Worm (Caenorhabditis elegans): ENCODE measurements around the gene set-17.

set-17 gene

ce11 chrII:8898582-8899356 lies 41.5 kb downstream of the set-17 start (continued):
- no peak for TF ChIP-seq K09A11.1 (tag; optimal IDR thresholded peaks at IDR 0.05; ENCODE audit: insufficient read depth)
- TF ChIP-seq mec-3 (tag; optimal IDR thresholded peaks at IDR 0.05; ENCODE audit: borderline replicate concordance) = no peak
- TF ChIP-seq sdc-2 (tag; optimal IDR thresholded peaks at IDR 0.05) = no peak
- peak; percentile 15 for TF ChIP-seq tbx-2 (tag; optimal IDR thresholded peaks at IDR 0.05)
- TF ChIP-seq rnt-1 (tag; optimal IDR thresholded peaks at IDR 0.05) = no peak
- TF ChIP-seq ceh-34 (tag; optimal IDR thresholded peaks at IDR 0.05) = peak; percentile 52
- no peak for TF ChIP-seq pax-1 (tag; optimal IDR thresholded peaks at IDR 0.05)
- no peak for TF ChIP-seq npax-4 (tag; optimal IDR thresholded peaks at IDR 0.05)
- no peak for TF ChIP-seq ahr-1 (tag; optimal IDR thresholded peaks at IDR 0.05)
- no peak for TF ChIP-seq sox-2 (GFP tag; IDR thresholded peaks at IDR 0.05)
- TF ChIP-seq ceh-48 (tag; optimal IDR thresholded peaks at IDR 0.05) = no peak
- TF ChIP-seq pag-3 (tag; optimal IDR thresholded peaks at IDR 0.05; ENCODE audit: borderline replicate concordance) = no peak
- no peak for TF ChIP-seq T23F11.4 (GFP tag; optimal IDR thresholded peaks at IDR 0.05)
- no peak for TF ChIP-seq syd-9 (tag; optimal IDR thresholded peaks at IDR 0.05)

ce11 chrII:8897244-8897643 lies 43.0 kb downstream of the set-17 start:
- TF ChIP-seq dve-1 (tag; optimal IDR thresholded peaks at IDR 0.05) (no peak), ceh-24 (tag; optimal IDR thresholded peaks at IDR 0.05) (no peak), sox-2 (GFP tag; IDR thresholded peaks at IDR 0.05) (no peak), unc-42 (tag; optimal IDR thresholded peaks at IDR 0.05) (peak; percentile 0), ref-2 (tag; optimal IDR thresholded peaks at IDR 0.05) (peak; percentile 57), ceh-34 (tag; optimal IDR thresholded peaks at IDR 0.05) (no peak)

- TF ChIP-seq ceh-31 (tag; optimal IDR thresholded peaks at IDR 0.05) (no peak), ceh-34 (tag; optimal IDR thresholded peaks at IDR 0.05) (peak; percentile 2), mec-3 (tag; optimal IDR thresholded peaks at IDR 0.05; ENCODE audit: borderline replicate concordance) (no peak), K02D7.2 (tag; optimal IDR thresholded peaks at IDR 0.05) (no peak), ceh-18 (tag; optimal IDR thresholded peaks at IDR 0.05) (no peak), T23F11.4 (GFP tag; optimal IDR thresholded peaks at IDR 0.05) (no peak), K09A11.1 (tag; optimal IDR thresholded peaks at IDR 0.05; ENCODE audit: insufficient read depth) (no peak), ceh-2 (tag; optimal IDR thresholded peaks at IDR 0.05) (no peak)
Measured at ce11 chrII:8896541-8896940, 43.7 kb downstream of the set-17 start, which contains the start of gene lat-1. Gene lat-1 (plus strand): TSS chrII:8896841.

ce11 chrII:8895895-8896294 lies 44.4 kb downstream of the set-17 start:
- no peak for TF ChIP-seq ceh-30 (tag; optimal IDR thresholded peaks at IDR 0.05)
- no peak for TF ChIP-seq che-1 (tag; optimal IDR thresholded peaks at IDR 0.05)
- no peak for TF ChIP-seq unc-3 (GFP tag; conservative IDR thresholded peaks at IDR 0.05)
- TF ChIP-seq unc-3 (tag; optimal IDR thresholded peaks at IDR 0.05) = no peak
- no peak for TF ChIP-seq pat-9 (tag; optimal IDR thresholded peaks at IDR 0.05)
- TF ChIP-seq ceh-34 (tag; optimal IDR thresholded peaks at IDR 0.05) = no peak
- TF ChIP-seq ceh-2 (tag; optimal IDR thresholded peaks at IDR 0.05) = no peak
- TF ChIP-seq ceh-14 (tag; optimal IDR thresholded peaks at IDR 0.05) = no peak
- TF ChIP-seq K09A11.1 (tag; optimal IDR thresholded peaks at IDR 0.05; ENCODE audit: insufficient read depth) = no peak
- no peak for TF ChIP-seq ceh-22 (tag; optimal IDR thresholded peaks at IDR 0.05)
- TF ChIP-seq ahr-1 (tag; optimal IDR thresholded peaks at IDR 0.05) = no peak
- no peak for TF ChIP-seq pqm-1 (tag; optimal IDR thresholded peaks at IDR 0.05)
- no peak for TF ChIP-seq nhr-232 (tag; optimal IDR thresholded peaks at IDR 0.05)
- TF ChIP-seq ceh-19 (GFP tag; optimal IDR thresholded peaks at IDR 0.05) = no peak

ce11 chrII:8895398-8895797 lies 44.9 kb downstream of the set-17 start:
- no peak for TF ChIP-seq ceh-48 (tag; optimal IDR thresholded peaks at IDR 0.05)
- TF ChIP-seq sdc-2 (tag; optimal IDR thresholded peaks at IDR 0.05) = no peak
- no peak for TF ChIP-seq nhr-232 (tag; optimal IDR thresholded peaks at IDR 0.05)

All from whole organism, late embryonic.